Fruit fly (Drosophila melanogaster) whole organism, wandering third instar larva: ENCODE measurements around the gene Rab3GAP1.

Source experiments
- Dfd ChIP-seq: fragments of >200 bp; optimal IDR thresholded peaks from 2 replicates; lab custom pipeline; 2017; ENCODE audit warnings: missing biosample characterization, missing genetic modification characterization
- pan ChIP-seq: fragments of >200 bp; optimal IDR thresholded peaks from 2 replicates; lab custom pipeline; 2017

- TF ChIP-seq pan (no peak), Dfd (no peak)
These were observed 51.0 kb downstream of the Rab3GAP1 start for dm6 chr2L:1559811-1560501.
